Worm (Caenorhabditis elegans): ENCODE results near the gene F22H10.1.

DNA sequence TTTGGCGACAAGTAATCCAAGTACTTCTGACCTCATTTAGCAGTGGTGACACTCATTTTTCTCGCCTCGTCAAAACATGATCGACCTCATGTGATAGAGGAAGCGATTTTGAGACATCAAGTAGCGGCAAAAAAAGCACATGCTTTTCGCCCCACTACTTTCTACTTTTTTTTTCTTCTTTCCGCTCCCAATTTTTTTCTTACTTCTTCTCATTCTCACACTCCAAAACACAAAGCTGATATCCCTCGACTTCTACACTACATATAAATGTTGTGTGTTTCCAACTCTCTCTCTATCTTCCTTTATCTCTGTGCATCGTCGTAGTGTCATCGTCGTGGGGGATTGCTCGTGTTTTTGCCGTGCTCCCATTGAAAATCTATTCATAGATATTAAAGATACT, 30.0 kb downstream of the F22H10.1 start:
- TF ChIP-seq W03F9.2 (tag; optimal IDR thresholded peaks at IDR 0.05) (no peak), him-1 (tag; optimal IDR thresholded peaks at IDR 0.05) (no peak), dao-5 (tag; optimal IDR thresholded peaks at IDR 0.05) (no peak)

Data from whole organism, L4/young adult.